Fruit fly (Drosophila melanogaster): ENCODE results near the gene CG7365.
A peak's percentile ranks its signal among the peaks of the same experiment; 100 is the strongest.

The CG7365 gene

DNA sequence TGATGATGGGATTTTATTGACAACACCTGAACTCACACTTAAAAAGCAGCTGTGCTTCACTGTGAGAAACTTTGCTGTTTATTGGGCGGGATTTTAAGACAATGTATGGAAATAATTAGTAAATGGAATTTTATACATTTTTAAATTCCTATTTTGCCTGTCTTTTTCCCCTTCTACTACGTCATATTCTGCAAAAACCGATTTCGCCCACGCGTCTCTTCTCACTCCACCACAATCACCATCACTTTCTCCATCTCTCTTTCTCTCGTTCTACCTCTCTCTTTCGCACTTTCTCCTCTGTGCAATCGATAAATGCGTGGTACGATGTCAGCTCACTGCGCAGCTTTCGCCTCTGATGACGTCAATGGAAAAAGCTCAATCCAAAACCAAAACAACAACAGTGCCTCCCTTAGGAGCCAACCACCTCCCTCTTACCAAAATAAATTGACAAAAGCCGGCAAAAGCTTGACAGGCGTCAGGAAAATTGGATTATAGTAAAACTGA is 22.6 kb downstream of the CG7365 start:
- no peak for TF ChIP-seq CG6854 (GFP tag; optimal IDR thresholded peaks at IDR 0.05)
- TF ChIP-seq Eip78C (GFP tag) = peak; percentile 57
- TF ChIP-seq CG32006 (GFP tag; optimal IDR thresholded peaks at IDR 0.05) = peak; percentile 1
- no peak for TF ChIP-seq CG11902 (GFP tag; optimal IDR thresholded peaks at IDR 0.05)

DNA sequence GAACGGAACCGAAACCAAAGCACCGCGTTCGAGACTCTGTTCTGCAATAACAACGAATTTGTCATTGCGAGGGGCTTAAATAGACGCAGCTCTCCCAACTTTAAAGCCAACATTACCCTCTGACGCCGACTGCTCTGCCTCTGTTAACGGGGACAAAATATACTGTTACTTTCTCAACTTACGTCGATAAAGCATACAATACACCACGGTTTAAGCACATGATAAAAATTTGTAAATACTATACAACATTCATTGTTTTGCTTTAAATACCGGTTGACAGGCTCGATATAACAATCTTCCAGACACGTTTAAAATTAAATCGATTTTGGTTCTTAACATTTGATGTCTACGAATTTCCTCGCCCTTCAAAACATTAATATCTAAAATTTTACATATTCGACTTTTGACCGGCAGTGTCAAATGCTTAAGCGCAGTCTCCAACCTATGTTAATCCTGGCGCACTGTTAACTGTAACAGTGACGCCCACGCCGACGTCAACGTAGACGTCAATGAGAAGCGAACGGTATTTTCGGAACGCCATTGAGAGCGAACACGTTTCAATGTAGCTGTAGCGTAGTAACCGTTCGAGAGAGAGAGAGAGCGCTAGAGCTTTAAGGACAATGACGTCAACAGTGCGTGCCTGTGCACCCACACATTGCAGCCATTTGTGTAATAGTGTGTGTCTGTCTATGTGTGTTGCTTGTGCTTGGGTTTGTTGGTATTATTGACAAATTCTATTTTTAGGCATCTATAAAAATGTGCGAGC is 23.2 kb downstream of the CG7365 start, which contains the start of gene CG14186:
TSS of gene CG14186 (minus strand) at position 51 of the 766 bp plus-strand sequence.
- TF ChIP-seq topi (GFP tag; optimal IDR thresholded peaks at IDR 0.05) = no peak
- TF ChIP-seq CG7368 (GFP tag; optimal IDR thresholded peaks at IDR 0.05) = no peak
- TF ChIP-seq svp (GFP tag) = peak; percentile 52
- TF ChIP-seq vri (GFP tag; optimal IDR thresholded peaks at IDR 0.05) = no peak

DNA sequence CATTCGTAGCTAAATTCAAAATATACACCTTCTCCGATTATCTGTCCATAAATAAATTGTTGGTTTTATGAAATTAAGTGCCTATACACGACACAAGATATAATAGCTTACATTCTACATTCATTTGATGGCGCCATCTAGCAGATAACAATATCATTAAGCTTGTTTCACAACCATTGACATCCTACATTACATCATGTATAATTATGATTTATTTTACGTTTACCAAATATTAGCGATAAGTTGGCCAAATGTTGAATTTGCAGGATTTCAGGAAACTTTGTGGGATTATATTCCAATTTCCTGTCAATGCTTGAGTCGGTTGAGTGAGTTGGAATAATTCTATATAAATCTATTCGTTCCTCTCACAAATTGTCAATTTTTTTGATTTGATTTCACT is 29.9 kb downstream of the CG7365 start:
- TF ChIP-seq CG16779 (tag; optimal IDR thresholded peaks at IDR 0.05) (no peak), CG31627 (GFP tag; optimal IDR thresholded peaks at IDR 0.05) (peak; percentile 8), Hr38 (GFP tag; optimal IDR thresholded peaks at IDR 0.05) (no peak), eg (GFP tag; IDR thresholded peaks at IDR 0.05) (no peak), topi (GFP tag; optimal IDR thresholded peaks at IDR 0.05) (no peak), Hr39 (GFP tag; optimal IDR thresholded peaks at IDR 0.05) (peak; percentile 2)

DNA sequence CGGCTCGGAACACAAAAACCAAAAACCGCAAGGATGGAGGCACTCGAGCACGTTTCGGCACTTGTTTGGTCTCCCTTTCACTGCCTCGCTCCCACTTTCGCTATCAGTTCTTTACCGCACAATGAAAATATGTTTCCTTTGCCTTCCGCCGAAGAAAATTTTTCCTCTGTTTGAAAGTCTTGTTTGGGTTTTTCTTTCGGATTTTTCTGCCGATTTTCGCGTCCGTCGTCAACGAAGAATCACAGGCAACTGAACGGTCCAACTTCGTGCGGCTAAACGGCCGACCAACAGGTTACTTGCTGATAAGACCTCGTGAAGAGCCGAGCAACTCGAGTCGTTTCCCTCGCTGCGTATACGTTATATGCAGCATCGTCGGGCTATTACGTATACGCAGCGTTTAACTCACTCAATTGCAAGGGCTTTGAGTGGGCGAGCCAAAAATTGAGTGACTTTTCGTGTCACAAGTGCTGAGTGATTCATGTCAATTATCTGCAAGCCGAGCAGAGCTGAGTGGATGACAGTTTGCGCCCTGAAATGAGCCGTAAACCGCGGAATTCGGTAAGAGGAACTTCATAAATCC is 38.3 kb downstream of the CG7365 start, which contains the start of gene sNPF-R:
TSS of gene sNPF-R (minus strand) at position 253 of the 580 bp plus-strand sequence.
- TF ChIP-seq CG6808 (GFP tag; optimal IDR thresholded peaks at IDR 0.05) = no peak
- TF ChIP-seq pdm3 (GFP tag; optimal IDR thresholded peaks at IDR 0.05) = no peak

DNA sequence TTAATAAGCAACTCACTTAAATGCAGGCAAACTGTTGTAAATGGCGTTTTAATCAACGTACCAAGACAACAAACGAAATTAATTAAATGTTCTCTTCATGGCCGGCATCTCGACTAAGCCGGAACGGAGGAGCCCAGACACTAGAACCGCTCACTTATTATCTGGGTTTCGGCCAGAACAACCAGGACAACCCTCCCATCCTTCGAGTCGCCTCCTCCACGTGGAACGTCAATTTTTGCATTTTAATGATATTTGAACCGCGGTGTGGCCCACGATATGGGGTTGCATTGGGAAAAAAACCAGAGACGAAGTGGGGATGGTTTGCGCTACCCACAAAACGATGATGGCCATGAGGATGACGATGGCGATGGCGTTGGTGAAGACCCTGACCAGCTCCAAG is 42.1 kb downstream of the CG7365 start:
- TF ChIP-seq Sox15 (GFP tag; optimal IDR thresholded peaks at IDR 0.05) (no peak), Ets96B (tag; optimal IDR thresholded peaks at IDR 0.05) (no peak), Hr38 (GFP tag; optimal IDR thresholded peaks at IDR 0.05) (no peak), CG9139 (GFP tag; optimal IDR thresholded peaks at IDR 0.05) (no peak), eg (GFP tag; IDR thresholded peaks at IDR 0.05) (no peak), Blimp-1 (GFP tag; optimal IDR thresholded peaks at IDR 0.05) (no peak), Eip75B (GFP tag; optimal IDR thresholded peaks at IDR 0.05) (no peak), vri (GFP tag; optimal IDR thresholded peaks at IDR 0.05) (no peak), Ets21C (GFP tag; optimal IDR thresholded peaks at IDR 0.05) (no peak), net (GFP tag; optimal IDR thresholded peaks at IDR 0.05) (no peak), fd59A (GFP tag; optimal IDR thresholded peaks at IDR 0.05) (no peak), CG4318 (GFP tag; optimal IDR thresholded peaks at IDR 0.05) (no peak), pdm3 (GFP tag; optimal IDR thresholded peaks at IDR 0.05) (no peak), Hr39 (GFP tag; optimal IDR thresholded peaks at IDR 0.05) (no peak), acj6 (GFP tag; optimal IDR thresholded peaks at IDR 0.05) (no peak)
